Worm (Caenorhabditis elegans) whole organism, young adult: ENCODE results near the gene Y82E9BL.3.

Experiments used
- F33H1.4 ChIP-seq: fragments of 200-800 bp; sonication (Bioruptor generic); IDR thresholded peaks from 2 replicates; pipeline ENCODE4 v1.3.6; 2022; ENCODE audit warnings: missing genetic modification reagents, missing genetic modification characterization, missing compliant biosample characterization
- F49E8.2 ChIP-seq: sonication (generic microtip); optimal IDR thresholded peaks from 3 replicates; lab custom pipeline; 2017; ENCODE audit warnings: missing genetic modification characterization, mild to moderate bottlenecking, missing compliant biosample characterization, antibody characterized with exemption, moderate library complexity; ENCODE audit not compliant: insufficient read depth
- F57A8.1 ChIP-seq: fragments of 200-800 bp; sonication (Bioruptor generic); optimal IDR thresholded peaks from 2 replicates; lab custom pipeline; 2018; ENCODE audit warnings: mild to moderate bottlenecking, missing genetic modification characterization, moderate library complexity, missing compliant biosample characterization
- F57C9.4 ChIP-seq: sonication (generic microtip); optimal IDR thresholded peaks from 2 replicates; lab custom pipeline; 2017; ENCODE audit warnings: mild to moderate bottlenecking, missing genetic modification characterization, missing compliant biosample characterization
- K11D2.4 ChIP-seq: fragments of 200-800 bp; sonication (Bioruptor generic); IDR thresholded peaks from 2 replicates; pipeline ENCODE4 v1.3.6; 2022; ENCODE audit warnings: missing genetic modification reagents, missing genetic modification characterization, missing compliant biosample characterization
- Y67H2A.10 ChIP-seq: fragments of 200-800 bp; sonication (Bioruptor generic); conservative IDR thresholded peaks from 2 replicates; pipeline ENCODE4 v1.3.6; 2022; ENCODE audit warnings: missing genetic modification reagents, missing genetic modification characterization, missing compliant biosample characterization
- ZK185.1 ChIP-seq: sonication (generic microtip); optimal IDR thresholded peaks from 2 replicates; lab custom pipeline; 2016; ENCODE audit warnings: mild to moderate bottlenecking, missing genetic modification characterization, missing compliant biosample characterization; ENCODE audit not compliant: poor library complexity, severe bottlenecking
- atf-7 ChIP-seq: sonication (generic microtip); optimal IDR thresholded peaks from 2 replicates; lab custom pipeline; 2017; ENCODE audit warnings: mild to moderate bottlenecking, missing genetic modification characterization, missing compliant biosample characterization
- bed-1 ChIP-seq: fragments of 200-800 bp; sonication (Bioruptor generic); IDR thresholded peaks from 2 replicates; pipeline ENCODE4 v1.3.6; 2022; ENCODE audit warnings: missing genetic modification reagents, missing genetic modification characterization, missing compliant biosample characterization
- ccch-3 ChIP-seq: fragments of 200-800 bp; sonication (Bioruptor generic); optimal IDR thresholded peaks from 2 replicates; lab custom pipeline; 2018; ENCODE audit warnings: mild to moderate bottlenecking, missing genetic modification characterization, missing compliant biosample characterization
- ceh-27 ChIP-seq: fragments of 200-800 bp; sonication (Bioruptor generic); optimal IDR thresholded peaks from 2 replicates; lab custom pipeline; 2018; ENCODE audit warnings: mild to moderate bottlenecking, missing genetic modification characterization, moderate library complexity, missing compliant biosample characterization
- ceh-79 ChIP-seq: sonication (generic microtip); optimal IDR thresholded peaks from 2 replicates; lab custom pipeline; 2017; ENCODE audit warnings: mild to moderate bottlenecking, missing genetic modification characterization, missing compliant biosample characterization
- dpff-1 ChIP-seq: sonication (generic microtip); optimal IDR thresholded peaks from 2 replicates; lab custom pipeline; 2017; ENCODE audit warnings: mild to moderate bottlenecking, missing genetic modification characterization, missing compliant biosample characterization
- efl-1 ChIP-seq: fragments of 150-350 bp; optimal IDR thresholded peaks from 2 replicates; lab custom pipeline; 2014; ENCODE audit warnings: missing biosample characterization, missing genetic modification reagents, missing genetic modification characterization
- him-1 ChIP-seq: sonication (generic microtip); optimal IDR thresholded peaks from 2 replicates; lab custom pipeline; 2016; ENCODE audit warnings: missing genotype, missing genetic modification reagents, missing genetic modification characterization, missing compliant biosample characterization
- hlh-12 ChIP-seq: sonication (generic microtip); optimal IDR thresholded peaks from 2 replicates; lab custom pipeline; 2016; ENCODE audit warnings: missing genetic modification characterization, missing compliant biosample characterization
- hmg-1.2 ChIP-seq: fragments of 200-800 bp; sonication (Bioruptor generic); IDR thresholded peaks from 2 replicates; pipeline ENCODE4 v1.3.6; 2022; ENCODE audit warnings: missing genetic modification reagents, missing genetic modification characterization, missing compliant biosample characterization
- let-607 ChIP-seq, 2 experiments: fragments of 200-800 bp in 1 of 2; sonication (Bioruptor generic) in 1 of 2; sonication (generic microtip) in 1 of 2; optimal IDR thresholded peaks; 2 replicates each; lab custom pipeline; 2016 to 2018; ENCODE audit warnings: mild to moderate bottlenecking in 2 of 2, missing compliant biosample characterization in 2 of 2, missing genetic modification characterization in 2 of 2, moderate library complexity in 2 of 2, missing genotype in 1 of 2
- lin-35 ChIP-seq, 3 experiments: fragments of 150-350 bp in 2 of 3; sonication (generic microtip) in 1 of 3; optimal IDR thresholded peaks; 2 replicates each; lab custom pipeline; 2014 to 2018; ENCODE audit warnings: missing biosample characterization in 3 of 3, missing genetic modification characterization in 3 of 3, missing genetic modification reagents in 3 of 3
- lsl-1 ChIP-seq: fragments of 200-800 bp; sonication (Bioruptor generic); optimal IDR thresholded peaks from 2 replicates; lab custom pipeline; 2018; ENCODE audit warnings: mild to moderate bottlenecking, missing genetic modification characterization, moderate library complexity, missing compliant biosample characterization
- mcd-1 ChIP-seq: fragments of 200-800 bp; sonication (Bioruptor generic); IDR thresholded peaks from 2 replicates; pipeline ENCODE4 v1.3.6; 2022; ENCODE audit warnings: missing genetic modification reagents, missing genetic modification characterization, missing compliant biosample characterization
- nfyb-1 ChIP-seq: fragments of 200-800 bp; sonication (Bioruptor generic); IDR thresholded peaks from 2 replicates; pipeline ENCODE4 v1.3.6; 2022; ENCODE audit warnings: missing genetic modification reagents, missing genetic modification characterization, missing compliant biosample characterization
- nhr-120 ChIP-seq: fragments of 200-800 bp; sonication (Bioruptor generic); IDR thresholded peaks from 2 replicates; pipeline ENCODE4 v1.3.6; 2022; ENCODE audit warnings: missing genetic modification characterization, missing compliant biosample characterization
- nhr-80 ChIP-seq: sonication (generic microtip); optimal IDR thresholded peaks from 2 replicates; lab custom pipeline; 2016; ENCODE audit warnings: missing genetic modification characterization, missing compliant biosample characterization
- somi-1 ChIP-seq: fragments of 200-800 bp; sonication (Bioruptor generic); optimal IDR thresholded peaks from 2 replicates; lab custom pipeline; 2018; ENCODE audit warnings: mild to moderate bottlenecking, missing genetic modification characterization, missing compliant biosample characterization
- tbp1 ChIP-seq: fragments of 200-800 bp; sonication (Bioruptor generic); optimal IDR thresholded peaks from 2 replicates; lab custom pipeline; 2018; ENCODE audit warnings: mild to moderate bottlenecking, missing genetic modification characterization, missing compliant biosample characterization
- unc-130 ChIP-seq: sonication (generic microtip); optimal IDR thresholded peaks from 2 replicates; lab custom pipeline; 2016; ENCODE audit warnings: missing genetic modification reagents, missing genetic modification characterization, missing compliant biosample characterization
- zfh-2 ChIP-seq: fragments of 200-800 bp; sonication (Bioruptor generic); conservative IDR thresholded peaks from 2 replicates; pipeline ENCODE4 v1.3.6; 2022; ENCODE audit warnings: missing genetic modification reagents, missing genetic modification characterization, missing compliant biosample characterization
- ztf-28 ChIP-seq: fragments of 200-800 bp; sonication (Bioruptor generic); IDR thresholded peaks from 2 replicates; pipeline ENCODE4 v1.3.6; 2022; ENCODE audit warnings: missing genetic modification reagents, missing genetic modification characterization, missing compliant biosample characterization
- ztf-6 ChIP-seq: fragments of 200-800 bp; sonication (Bioruptor generic); IDR thresholded peaks from 2 replicates; pipeline ENCODE4 v1.3.6; 2022; ENCODE audit warnings: missing genetic modification reagents, missing genetic modification characterization, missing compliant biosample characterization

Gene Y82E9BL.3

DNA sequence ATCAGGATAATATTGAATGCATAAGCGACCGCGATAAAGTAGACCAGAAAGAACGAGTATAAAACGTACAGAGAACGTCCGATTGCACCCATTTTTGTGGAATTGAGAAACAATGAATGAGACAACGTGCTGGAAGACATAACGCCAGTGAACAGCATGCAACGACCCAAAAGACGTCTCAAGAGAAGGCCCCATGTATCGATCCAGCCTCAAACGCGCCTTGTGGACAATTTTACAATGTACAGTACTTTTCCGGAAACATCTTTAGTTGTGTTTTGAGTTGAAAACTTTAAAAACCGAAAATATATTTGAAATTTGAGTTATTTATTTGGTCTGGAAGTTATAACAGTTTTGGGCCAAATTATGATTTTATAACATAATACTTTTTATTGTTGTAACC lies at the start of gene Y82E9BL.3:
Gene Y82E9BL.3 (minus strand): TSS at position 101 of the 400 bp plus-strand sequence.
- no peak for TF ChIP-seq F57A8.1 (GFP tag; lab: Kevin White, UChicago)

DNA sequence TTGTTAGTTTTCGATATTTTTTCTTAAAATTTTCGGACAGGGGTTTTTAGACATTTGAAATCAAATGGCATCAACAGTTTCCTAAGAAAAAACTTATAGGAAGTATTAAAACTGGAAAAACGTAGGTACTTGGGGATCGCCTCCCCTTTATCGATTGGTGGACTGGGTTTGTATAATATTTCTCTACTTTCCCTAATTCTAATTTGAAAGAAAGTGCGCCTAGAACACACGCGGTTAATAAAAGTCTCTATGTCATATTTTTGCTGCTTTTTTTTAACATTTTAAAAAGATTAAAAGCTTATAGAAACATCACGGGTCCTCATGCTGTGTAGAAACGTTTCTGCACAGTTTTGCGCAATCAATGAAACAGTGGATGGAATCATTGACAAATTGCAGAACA lies 49.0 kb upstream of the Y82E9BL.3 start, which contains the start of gene pals-16:
Gene pals-16 (plus strand): TSS at position 301 of the 400 bp plus-strand sequence.
- TF ChIP-seq efl-1 (GFP tag; lab: Kevin White, UChicago) = no peak
- no peak for TF ChIP-seq ccch-3 (GFP tag; lab: Kevin White, UChicago)
- no peak for TF ChIP-seq hlh-12 (tag; lab: Kevin White, UChicago)
- TF ChIP-seq K11D2.4 (GFP tag; lab: Robert Waterston, UW) = no peak
- TF ChIP-seq nhr-120 (GFP tag; lab: Robert Waterston, UW) = no peak
- no peak for TF ChIP-seq tbp1 (GFP tag; lab: Kevin White, UChicago)
- TF ChIP-seq ZK185.1 (tag; lab: Kevin White, UChicago) = no peak
- no peak for TF ChIP-seq him-1 (tag; lab: Kevin White, UChicago)
- no peak for TF ChIP-seq bed-1 (GFP tag; lab: Robert Waterston, UW)

ce11 chrIII:1398183-1398582 lies 47.5 kb upstream of the Y82E9BL.3 start:
- TF ChIP-seq dpff-1 (no peak), unc-130 (GFP tag; lab: Kevin White, UChicago) (no peak), nhr-80 (tag; lab: Kevin White, UChicago) (peak; percentile 38)
- TF ChIP-seq, all 124 proteins: peak for 1

- peak; percentile 67 for TF ChIP-seq nhr-80 (tag; lab: Kevin White, UChicago)
- no peak for TF ChIP-seq Y67H2A.10 (GFP tag; lab: Robert Waterston, UW)
Observed at ce11 chrIII:1395355-1395754, 44.7 kb upstream of the Y82E9BL.3 start.

- TF ChIP-seq atf-7 (tag; lab: Kevin White, UChicago) = peak; percentile 52
- TF ChIP-seq mcd-1 = peak; percentile 80
- no peak for TF ChIP-seq ceh-79 (tag; lab: Kevin White, UChicago)
- TF ChIP-seq nhr-80 (tag; lab: Kevin White, UChicago) = peak; percentile 94
- peak; percentile 38; the same call in 1 of the 2 replicates for TF ChIP-seq nfyb-1 (GFP tag; lab: Robert Waterston, UW)
- peak in 1 of 2 experiments; percentile 40 for TF ChIP-seq let-607 (tag; optimal IDR thresholded peaks at IDR 0.05; lab: Kevin White, UChicago)
Observed at ce11 chrIII:1392763-1393162, 42.1 kb upstream of the Y82E9BL.3 start.

DNA sequence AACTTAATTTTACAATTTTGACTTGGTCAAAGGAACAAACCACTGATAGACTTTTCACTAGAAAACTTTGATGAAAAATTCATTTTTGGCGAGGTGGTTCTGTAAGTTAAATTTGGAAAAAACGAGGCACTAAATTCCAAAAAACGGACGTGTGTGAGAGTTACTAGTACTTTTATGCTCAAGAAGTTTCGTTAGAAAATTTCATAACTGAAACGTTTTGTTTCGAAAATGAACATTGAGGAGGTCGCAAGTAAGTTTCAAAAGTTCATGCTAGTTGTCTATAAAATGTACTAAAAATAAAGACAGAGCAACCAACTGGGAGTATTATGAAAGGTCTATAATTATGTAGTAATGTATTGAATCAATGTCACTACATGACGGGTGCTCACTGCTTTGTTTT lies 41.1 kb upstream of the Y82E9BL.3 start, which contains the start of gene pals-17:
Gene pals-17 (minus strand): TSS at position 101 of the 400 bp plus-strand sequence.
- no peak for TF ChIP-seq F49E8.2 (tag; lab: Kevin White, UChicago)
- TF ChIP-seq lin-35 (GFP tag; optimal IDR thresholded peaks at IDR 0.05; lab: Kevin White, UChicago) = no peak
- no peak for TF ChIP-seq F33H1.4 (GFP tag; lab: Robert Waterston, UW)
- TF ChIP-seq ztf-6 (GFP tag; lab: Robert Waterston, UW) = no peak
- no peak for TF ChIP-seq Y67H2A.10 (GFP tag; lab: Robert Waterston, UW)
- TF ChIP-seq somi-1 (GFP tag; lab: Kevin White, UChicago) = no peak
- TF ChIP-seq ztf-28 (GFP tag; lab: Robert Waterston, UW) = no peak
- no peak for TF ChIP-seq ceh-27
- no peak for TF ChIP-seq zfh-2 (GFP tag; lab: Robert Waterston, UW)
- no peak for TF ChIP-seq lsl-1 (GFP tag; lab: Kevin White, UChicago)
- TF ChIP-seq F57C9.4 (tag; lab: Kevin White, UChicago) = no peak
- no peak for TF ChIP-seq hmg-1.2 (GFP tag; lab: Robert Waterston, UW)
- TF ChIP-seq, all 124 proteins: peak for 0
